Worm (Caenorhabditis elegans) whole organism, early embryonic: Measurements from ENCODE around the gene kqt-2.
A peak's percentile ranks its signal among the peaks of the same experiment; 100 is the strongest.

Experiments used
- B0310.2 ChIP-seq: sonication (generic microtip); optimal IDR thresholded peaks from 2 replicates; lab custom pipeline; 2016; ENCODE audit warnings: mild to moderate bottlenecking, missing genetic modification characterization, missing compliant biosample characterization
- F13C5.2 ChIP-seq: sonication (generic microtip); optimal IDR thresholded peaks from 2 replicates; lab custom pipeline; 2017; ENCODE audit warnings: mild to moderate bottlenecking, missing genetic modification characterization, inconsistent platforms, missing compliant biosample characterization
- aly-1 ChIP-seq: sonication (generic microtip); optimal IDR thresholded peaks from 2 replicates; lab custom pipeline; 2016; ENCODE audit warnings: missing genetic modification characterization, missing compliant biosample characterization
- ama-1 ChIP-seq: fragments of 150-350 bp; optimal IDR thresholded peaks from 2 replicates; lab custom pipeline; 2014
- ceh-13 ChIP-seq: fragments of 200-800 bp; sonication (Bioruptor generic); optimal IDR thresholded peaks from 2 replicates; lab custom pipeline; 2018; ENCODE audit warnings: mild to moderate bottlenecking, missing genetic modification characterization, missing compliant biosample characterization
- ceh-36 ChIP-seq: sonication (generic microtip); optimal IDR thresholded peaks from 2 replicates; lab custom pipeline; 2016; ENCODE audit warnings: missing genetic modification characterization, inconsistent platforms, missing compliant biosample characterization
- ets-7 ChIP-seq: sonication (generic microtip); optimal IDR thresholded peaks from 2 replicates; lab custom pipeline; 2016; ENCODE audit warnings: missing genotype, missing genetic modification characterization, missing compliant biosample characterization
- flt-1 ChIP-seq: fragments of 200-800 bp; sonication (Bioruptor generic); IDR thresholded peaks from 2 replicates; pipeline ENCODE4 v1.3.6; 2022; ENCODE audit warnings: missing genetic modification characterization, missing compliant biosample characterization
- hmbx-1 ChIP-seq: sonication (generic microtip); optimal IDR thresholded peaks from 2 replicates; lab custom pipeline; 2016; ENCODE audit warnings: mild to moderate bottlenecking, missing genetic modification characterization, missing compliant biosample characterization
- hmg-4 ChIP-seq: fragments of 200-800 bp; sonication (Bioruptor generic); optimal IDR thresholded peaks from 2 replicates; lab custom pipeline; 2018; ENCODE audit warnings: mild to moderate bottlenecking, missing genetic modification characterization, missing compliant biosample characterization
- hnd-1 ChIP-seq: sonication (generic microtip); optimal IDR thresholded peaks from 2 replicates; lab custom pipeline; 2016; ENCODE audit warnings: missing genetic modification characterization, missing compliant biosample characterization
- pes-1 ChIP-seq: fragments of 200-800 bp; sonication (Bioruptor generic); IDR thresholded peaks from 2 replicates; pipeline ENCODE4 v1.3.6; 2022; ENCODE audit warnings: missing genetic modification reagents, missing genetic modification characterization, missing compliant biosample characterization
- scrt-1 ChIP-seq: fragments of 200-800 bp; sonication (Bioruptor generic); IDR thresholded peaks from 2 replicates; pipeline ENCODE4 v1.3.6; 2022; ENCODE audit warnings: missing genetic modification characterization, missing compliant biosample characterization
- sea-1 ChIP-seq: fragments of 200-800 bp; sonication (Bioruptor generic); conservative IDR thresholded peaks from 2 replicates; pipeline ENCODE4 v1.3.6; 2022; ENCODE audit warnings: missing genetic modification characterization, missing compliant biosample characterization
- tbx-11 ChIP-seq: fragments of 200-800 bp; sonication (Bioruptor generic); IDR thresholded peaks from 2 replicates; pipeline ENCODE4 v1.3.6; 2022; ENCODE audit warnings: missing genetic modification characterization, missing compliant biosample characterization
- tbx-37 ChIP-seq: fragments of 200-800 bp; sonication (Bioruptor generic); conservative IDR thresholded peaks from 2 replicates; pipeline ENCODE4 v1.3.6; 2022; ENCODE audit warnings: missing genetic modification reagents, missing genetic modification characterization, missing compliant biosample characterization
- tra-4 ChIP-seq: sonication (generic microtip); optimal IDR thresholded peaks from 2 replicates; lab custom pipeline; 2017; ENCODE audit warnings: missing genetic modification characterization, missing compliant biosample characterization

Gene kqt-2

ce11 chrX:8274869-8275268 is 28.7 kb upstream of the kqt-2 start, which contains the start of gene ksr-1:
Gene ksr-1 (plus strand): TSS chrX:8275169.
- TF ChIP-seq F13C5.2 (tag; lab: Kevin White, UChicago) (no peak), hmg-4 (GFP tag; lab: Kevin White, UChicago) (no peak), hnd-1 (tag; lab: Kevin White, UChicago) (no peak), pes-1 (GFP tag; lab: Robert Waterston, UW) (no peak), ets-7 (tag; lab: Kevin White, UChicago) (no peak), flt-1 (GFP tag; lab: Robert Waterston, UW) (no peak), scrt-1 (no peak), tra-4 (tag; lab: Kevin White, UChicago) (no peak), tbx-37 (GFP tag; lab: Robert Waterston, UW) (no peak), hmbx-1 (tag; lab: Kevin White, UChicago) (no peak), ceh-13 (no peak), ama-1 (no peak), ceh-36 (tag; lab: Kevin White, UChicago) (no peak), sea-1 (no peak), aly-1 (tag; lab: Kevin White, UChicago) (no peak), tbx-11 (GFP tag; lab: Robert Waterston, UW) (no peak), B0310.2 (tag; lab: Kevin White, UChicago) (no peak)

- TF ChIP-seq aly-1 (tag; lab: Kevin White, UChicago), result peak; percentile 5
- TF ChIP-seq pes-1 (GFP tag; lab: Robert Waterston, UW), result no peak
- no peak for TF ChIP-seq ceh-13
These were observed 27.3 kb upstream of the kqt-2 start for ce11 chrX:8273496-8273895.

ce11 chrX:8270971-8271553 is 24.9 kb upstream of the kqt-2 start, which contains the start of gene cutl-29:
Gene cutl-29 (minus strand): TSS chrX:8271021.
- TF ChIP-seq tra-4 (tag; lab: Kevin White, UChicago), result no peak
- no peak for TF ChIP-seq hmg-4 (GFP tag; lab: Kevin White, UChicago)
- no peak for TF ChIP-seq ceh-13
- TF ChIP-seq B0310.2 (tag; lab: Kevin White, UChicago), result no peak

ce11 chrX:8268083-8268482 is 21.9 kb upstream of the kqt-2 start:
- TF ChIP-seq ceh-13 (no peak), ama-1 (no peak), B0310.2 (tag; lab: Kevin White, UChicago) (no peak), sea-1 (no peak), tra-4 (tag; lab: Kevin White, UChicago) (no peak), aly-1 (tag; lab: Kevin White, UChicago) (no peak), tbx-37 (GFP tag; lab: Robert Waterston, UW) (no peak), tbx-11 (GFP tag; lab: Robert Waterston, UW) (no peak), scrt-1 (no peak), ets-7 (tag; lab: Kevin White, UChicago) (no peak)

ce11 chrX:8262734-8263133 is 16.6 kb upstream of the kqt-2 start:
- no peak for TF ChIP-seq ceh-36 (tag; lab: Kevin White, UChicago)
- no peak for TF ChIP-seq B0310.2 (tag; lab: Kevin White, UChicago)
- TF ChIP-seq ceh-13, result no peak
- TF ChIP-seq ama-1, result no peak
- no peak for TF ChIP-seq tra-4 (tag; lab: Kevin White, UChicago)
- no peak for TF ChIP-seq hmg-4 (GFP tag; lab: Kevin White, UChicago)
- no peak for TF ChIP-seq pes-1 (GFP tag; lab: Robert Waterston, UW)
- TF ChIP-seq F13C5.2 (tag; lab: Kevin White, UChicago), result no peak
- no peak for TF ChIP-seq tbx-37 (GFP tag; lab: Robert Waterston, UW)
- TF ChIP-seq scrt-1, result no peak
- no peak for TF ChIP-seq sea-1

ce11 chrX:8261125-8261684 is 15.0 kb upstream of the kqt-2 start, which contains the start of gene M60.7:
Gene M60.7 (minus strand): TSS chrX:8261175.
- TF ChIP-seq hnd-1 (tag; lab: Kevin White, UChicago), result no peak
- no peak for TF ChIP-seq ceh-13
- TF ChIP-seq hmg-4 (GFP tag; lab: Kevin White, UChicago), result no peak
- no peak for TF ChIP-seq sea-1
- TF ChIP-seq tbx-37 (GFP tag; lab: Robert Waterston, UW), result no peak
- no peak for TF ChIP-seq pes-1 (GFP tag; lab: Robert Waterston, UW)
- no peak for TF ChIP-seq hmbx-1 (tag; lab: Kevin White, UChicago)
- no peak for TF ChIP-seq ets-7 (tag; lab: Kevin White, UChicago)
- TF ChIP-seq F13C5.2 (tag; lab: Kevin White, UChicago), result no peak
- TF ChIP-seq ceh-36 (tag; lab: Kevin White, UChicago), result no peak
- no peak for TF ChIP-seq tra-4 (tag; lab: Kevin White, UChicago)
- TF ChIP-seq ama-1, result no peak
- no peak for TF ChIP-seq B0310.2 (tag; lab: Kevin White, UChicago)
- no peak for TF ChIP-seq tbx-11 (GFP tag; lab: Robert Waterston, UW)
- no peak for TF ChIP-seq scrt-1
- TF ChIP-seq aly-1 (tag; lab: Kevin White, UChicago), result no peak
- no peak for TF ChIP-seq flt-1 (GFP tag; lab: Robert Waterston, UW)

ce11 chrX:8257687-8258086 is 11.5 kb upstream of the kqt-2 start:
- TF ChIP-seq flt-1 (GFP tag; lab: Robert Waterston, UW) (no peak), sea-1 (no peak), F13C5.2 (tag; lab: Kevin White, UChicago) (no peak), aly-1 (tag; lab: Kevin White, UChicago) (no peak), B0310.2 (tag; lab: Kevin White, UChicago) (no peak), ceh-36 (tag; lab: Kevin White, UChicago) (no peak), ets-7 (tag; lab: Kevin White, UChicago) (no peak), scrt-1 (no peak), pes-1 (GFP tag; lab: Robert Waterston, UW) (no peak), tbx-11 (GFP tag; lab: Robert Waterston, UW) (no peak), ama-1 (no peak), tbx-37 (GFP tag; lab: Robert Waterston, UW) (no peak)
